Worm (Caenorhabditis elegans) whole organism, mixed stage, embryonic: ENCODE measurements around the gene C17B7.14.

ENCODE experiments used
- M03D4.4 ChIP-seq: sonication (generic microtip); optimal IDR thresholded peaks from 2 replicates; lab custom pipeline; 2017; ENCODE audit warnings: mild to moderate bottlenecking, missing genetic modification characterization, missing compliant biosample characterization
- blmp-1 ChIP-seq: fragments of 150-350 bp; optimal IDR thresholded peaks from 2 replicates; lab custom pipeline; 2014; ENCODE audit warnings: missing biosample characterization, missing genetic modification characterization
- ceh-39 ChIP-seq: fragments of 150-350 bp; optimal IDR thresholded peaks from 2 replicates; lab custom pipeline; 2014; ENCODE audit warnings: missing biosample characterization, missing genetic modification characterization
- ceh-43 ChIP-seq: fragments of 200-800 bp; sonication (Bioruptor generic); optimal IDR thresholded peaks from 2 replicates; lab custom pipeline; 2018; ENCODE audit warnings: mild to moderate bottlenecking, missing genetic modification characterization, moderate library complexity, missing compliant biosample characterization
- ceh-83 ChIP-seq: fragments of 200-800 bp; sonication (Bioruptor generic); optimal IDR thresholded peaks from 2 replicates; lab custom pipeline; 2018; ENCODE audit warnings: mild to moderate bottlenecking, missing genetic modification characterization, missing compliant biosample characterization
- ces-1 ChIP-seq: fragments of 150-350 bp; optimal IDR thresholded peaks from 2 replicates; lab custom pipeline; 2014; ENCODE audit warnings: missing biosample characterization, missing genetic modification reagents, missing genetic modification characterization
- cnd-1 ChIP-seq: fragments of 200-800 bp; sonication (Bioruptor generic); optimal IDR thresholded peaks from 2 replicates; lab custom pipeline; 2018; ENCODE audit warnings: mild to moderate bottlenecking, missing genetic modification characterization, missing compliant biosample characterization
- drap-1 ChIP-seq: fragments of 200-800 bp; sonication (Bioruptor generic); optimal IDR thresholded peaks from 3 replicates; lab custom pipeline; 2018; ENCODE audit warnings: mild to moderate bottlenecking, missing genetic modification characterization, missing compliant biosample characterization
- elt-3 ChIP-seq: fragments of 150-350 bp; optimal IDR thresholded peaks from 2 replicates; lab custom pipeline; 2014; ENCODE audit warnings: missing biosample characterization, missing genetic modification characterization
- flh-1 ChIP-seq: fragments of 200-800 bp; sonication (Bioruptor generic); optimal IDR thresholded peaks from 2 replicates; lab custom pipeline; 2018; ENCODE audit warnings: mild to moderate bottlenecking, missing genetic modification characterization, moderate library complexity, missing compliant biosample characterization
- ham-2 ChIP-seq: fragments of 200-800 bp; sonication (Bioruptor generic); optimal IDR thresholded peaks from 2 replicates; lab custom pipeline; 2018; ENCODE audit warnings: mild to moderate bottlenecking, missing genetic modification characterization, missing compliant biosample characterization
- hlh-1 ChIP-seq: fragments of 150-350 bp; optimal IDR thresholded peaks from 2 replicates; lab custom pipeline; 2014; ENCODE audit warnings: missing biosample characterization, missing genetic modification reagents, missing genetic modification characterization
- lin-13 ChIP-seq: fragments of 150-350 bp; optimal IDR thresholded peaks from 2 replicates; lab custom pipeline; 2014; ENCODE audit warnings: missing biosample characterization, missing genetic modification characterization
- lsy-2 ChIP-seq: fragments of 150-350 bp; optimal IDR thresholded peaks from 2 replicates; lab custom pipeline; 2014; ENCODE audit warnings: missing biosample characterization, missing genetic modification characterization
- mab-5 ChIP-seq: fragments of 150-350 bp; optimal IDR thresholded peaks from 2 replicates; lab custom pipeline; 2014; ENCODE audit warnings: missing biosample characterization, missing genetic modification characterization
- mep-1 ChIP-seq: fragments of 150-350 bp; optimal IDR thresholded peaks from 2 replicates; lab custom pipeline; 2017; ENCODE audit warnings: missing biosample characterization, missing genetic modification reagents, missing genetic modification characterization, inconsistent platforms
- mls-2 ChIP-seq: sonication (generic microtip); optimal IDR thresholded peaks from 2 replicates; lab custom pipeline; 2016; ENCODE audit warnings: mild to moderate bottlenecking, missing genetic modification characterization, moderate library complexity, missing compliant biosample characterization
- nhr-12 ChIP-seq: fragments of 150-350 bp; optimal IDR thresholded peaks from 2 replicates; lab custom pipeline; 2014; ENCODE audit warnings: missing biosample characterization, missing genetic modification characterization
- nhr-2 ChIP-seq: fragments of 150-350 bp; optimal IDR thresholded peaks from 2 replicates; lab custom pipeline; 2014; ENCODE audit warnings: missing biosample characterization, missing genetic modification characterization
- nhr-237 ChIP-seq: fragments of 150-350 bp; optimal IDR thresholded peaks from 2 replicates; lab custom pipeline; 2014; ENCODE audit warnings: missing biosample characterization, missing genetic modification characterization
- nhr-28 ChIP-seq: fragments of 150-350 bp; optimal IDR thresholded peaks from 2 replicates; lab custom pipeline; 2014; ENCODE audit warnings: missing biosample characterization, missing genetic modification characterization
- nhr-76 ChIP-seq: sonication (generic microtip); optimal IDR thresholded peaks from 2 replicates; lab custom pipeline; 2017; ENCODE audit warnings: missing biosample characterization, missing genetic modification characterization
- pha-4 ChIP-seq: fragments of 150-350 bp; optimal IDR thresholded peaks from 2 replicates; lab custom pipeline; 2018; ENCODE audit warnings: missing biosample characterization, missing genetic modification reagents, missing genetic modification characterization
- sem-2 ChIP-seq: fragments of 200-800 bp; sonication (Bioruptor generic); optimal IDR thresholded peaks from 2 replicates; lab custom pipeline; 2018; ENCODE audit warnings: mild to moderate bottlenecking, missing genetic modification characterization, missing compliant biosample characterization
- snpc-4 ChIP-seq: fragments of 150-350 bp; optimal IDR thresholded peaks from 2 replicates; lab custom pipeline; 2014; ENCODE audit warnings: missing biosample characterization, missing genetic modification characterization
- sptf-1 ChIP-seq: sonication (generic microtip); optimal IDR thresholded peaks from 2 replicates; lab custom pipeline; 2017; ENCODE audit warnings: mild to moderate bottlenecking, missing genetic modification characterization, moderate library complexity, missing compliant biosample characterization
- tbx-8 ChIP-seq: fragments of 200-800 bp; sonication (Bioruptor generic); optimal IDR thresholded peaks from 2 replicates; lab custom pipeline; 2018; ENCODE audit warnings: mild to moderate bottlenecking, missing genetic modification characterization, moderate library complexity, missing compliant biosample characterization
- unc-120 ChIP-seq: sonication (generic microtip); optimal IDR thresholded peaks from 2 replicates; lab custom pipeline; 2017; ENCODE audit warnings: missing genetic modification characterization, missing compliant biosample characterization; ENCODE audit not compliant: poor library complexity, severe bottlenecking
- unc-39 ChIP-seq: fragments of 150-350 bp; optimal IDR thresholded peaks from 2 replicates; lab custom pipeline; 2014; ENCODE audit warnings: missing biosample characterization, missing genetic modification characterization
- unc-62 ChIP-seq: fragments of 150-350 bp; optimal IDR thresholded peaks from 2 replicates; lab custom pipeline; 2014; ENCODE audit warnings: missing biosample characterization, missing genetic modification reagents, missing genetic modification characterization
- zip-8 ChIP-seq: fragments of 150-350 bp; optimal IDR thresholded peaks from 2 replicates; lab custom pipeline; 2014; ENCODE audit warnings: missing biosample characterization, missing genetic modification characterization
- ztf-11 ChIP-seq: fragments of 150-350 bp; optimal IDR thresholded peaks from 2 replicates; lab custom pipeline; 2014; ENCODE audit warnings: missing biosample characterization, missing genetic modification characterization

Gene C17B7.14

ce11 chrV:3287330-3287729, 33.0 kb downstream of the C17B7.14 start, which contains the start of gene F35F10.7:
Gene F35F10.7, minus strand, starts transcription at chrV:3287430.
- TF ChIP-seq drap-1, result no peak
- no peak for TF ChIP-seq M03D4.4 (tag; lab: Kevin White, UChicago)
- no peak for TF ChIP-seq ceh-43 (GFP tag; lab: Kevin White, UChicago)
- no peak for TF ChIP-seq ham-2 (GFP tag; lab: Kevin White, UChicago)
- no peak for TF ChIP-seq elt-3 (tag; lab: Kevin White, UChicago)
- no peak for TF ChIP-seq ceh-83 (GFP tag; lab: Kevin White, UChicago)
- no peak for TF ChIP-seq sem-2 (GFP tag; lab: Kevin White, UChicago)
- TF ChIP-seq nhr-237 (tag; lab: Kevin White, UChicago), result no peak
- TF ChIP-seq sptf-1, result no peak
- no peak for TF ChIP-seq snpc-4 (tag; lab: Kevin White, UChicago)
- no peak for TF ChIP-seq mep-1 (tag; lab: Kevin White, UChicago)
- TF ChIP-seq unc-62 (GFP tag; lab: Kevin White, UChicago), result no peak
- no peak for TF ChIP-seq pha-4
- no peak for TF ChIP-seq lsy-2
- TF ChIP-seq lin-13 (tag; lab: Kevin White, UChicago), result no peak
- no peak for TF ChIP-seq tbx-8 (GFP tag; lab: Kevin White, UChicago)
- TF ChIP-seq cnd-1 (tag; lab: Kevin White, UChicago), result no peak
- no peak for TF ChIP-seq nhr-28 (tag; lab: Kevin White, UChicago)
- no peak for TF ChIP-seq mls-2 (tag; lab: Kevin White, UChicago)
- no peak for TF ChIP-seq ceh-39 (tag; lab: Kevin White, UChicago)

DNA sequence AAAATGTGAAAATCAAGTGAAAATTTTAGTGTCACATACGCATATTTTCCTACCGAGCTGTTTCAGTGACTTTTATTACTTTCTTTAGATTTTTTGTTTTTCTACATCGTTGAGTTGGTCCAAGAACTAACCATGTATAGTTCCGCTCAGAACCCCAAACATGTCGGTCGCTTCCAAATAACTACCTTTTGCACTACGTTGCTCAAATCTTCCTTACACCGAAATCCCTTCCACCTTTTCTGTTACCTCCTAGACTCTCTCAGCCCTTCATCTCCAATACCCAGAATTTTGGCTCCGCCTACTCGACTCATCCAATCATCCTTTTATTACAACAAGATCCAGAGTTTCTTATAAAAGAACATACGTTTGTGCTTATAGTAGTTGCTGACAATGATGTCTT, 35.7 kb downstream of the C17B7.14 start, which contains the start of gene F35F10.5:
Gene F35F10.5, plus strand, starts transcription at position 301 of the 400 bp plus-strand sequence.
- TF ChIP-seq lin-13 (tag; lab: Kevin White, UChicago) (no peak), nhr-12 (tag; lab: Kevin White, UChicago) (no peak), ham-2 (GFP tag; lab: Kevin White, UChicago) (no peak)

ce11 chrV:3282957-3283356, 37.4 kb downstream of the C17B7.14 start, which contains the start of gene str-64:
Gene str-64, plus strand, starts transcription at chrV:3283257.
- no peak for TF ChIP-seq lsy-2
- TF ChIP-seq sptf-1, result no peak
- TF ChIP-seq mls-2 (tag; lab: Kevin White, UChicago), result no peak
- no peak for TF ChIP-seq zip-8 (tag; lab: Kevin White, UChicago)
- no peak for TF ChIP-seq elt-3 (tag; lab: Kevin White, UChicago)
- no peak for TF ChIP-seq nhr-28 (tag; lab: Kevin White, UChicago)
- no peak for TF ChIP-seq unc-120 (tag; lab: Kevin White, UChicago)
- TF ChIP-seq unc-39 (tag; lab: Kevin White, UChicago), result no peak
- no peak for TF ChIP-seq hlh-1 (tag; lab: Kevin White, UChicago)

DNA sequence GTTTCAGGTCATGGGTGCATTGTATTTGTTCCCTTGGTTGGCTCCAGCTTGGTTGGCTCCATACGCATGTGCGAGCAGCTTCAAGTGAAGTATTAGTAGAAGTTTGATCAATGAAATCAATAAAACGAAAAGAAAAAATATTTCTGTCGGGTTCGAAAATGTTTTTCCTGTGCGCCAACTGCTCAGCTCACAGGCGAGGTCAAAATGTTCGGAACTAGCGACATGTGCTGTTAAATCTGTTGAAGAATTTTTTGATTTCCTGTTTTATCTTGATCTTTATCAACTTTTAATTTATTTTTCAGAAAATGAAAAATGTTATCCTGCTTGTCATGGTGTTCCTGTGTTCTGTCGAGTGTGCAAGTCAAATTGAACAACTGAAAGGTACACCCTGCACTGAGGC, 38.8 kb downstream of the C17B7.14 start, which contains the start of gene T28A11.25:
Gene T28A11.25, plus strand, starts transcription at position 301 of the 400 bp plus-strand sequence.
- TF ChIP-seq ceh-39 (tag; lab: Kevin White, UChicago), result no peak
- TF ChIP-seq ceh-43 (GFP tag; lab: Kevin White, UChicago), result no peak
- TF ChIP-seq nhr-12 (tag; lab: Kevin White, UChicago), result no peak
- no peak for TF ChIP-seq nhr-2
- no peak for TF ChIP-seq blmp-1 (tag; lab: Kevin White, UChicago)
- TF ChIP-seq flh-1 (GFP tag; lab: Kevin White, UChicago), result no peak
- TF ChIP-seq elt-3 (tag; lab: Kevin White, UChicago), result no peak
- TF ChIP-seq ztf-11, result no peak
- no peak for TF ChIP-seq ham-2 (GFP tag; lab: Kevin White, UChicago)
- no peak for TF ChIP-seq unc-120 (tag; lab: Kevin White, UChicago)
- no peak for TF ChIP-seq hlh-1 (tag; lab: Kevin White, UChicago)
- no peak for TF ChIP-seq ces-1
- TF ChIP-seq sem-2 (GFP tag; lab: Kevin White, UChicago), result no peak
- no peak for TF ChIP-seq mab-5 (tag; lab: Kevin White, UChicago)
- no peak for TF ChIP-seq M03D4.4 (tag; lab: Kevin White, UChicago)
- no peak for TF ChIP-seq drap-1
- TF ChIP-seq nhr-237 (tag; lab: Kevin White, UChicago), result no peak
- no peak for TF ChIP-seq nhr-28 (tag; lab: Kevin White, UChicago)
- no peak for TF ChIP-seq nhr-76 (tag; lab: Kevin White, UChicago)
- no peak for TF ChIP-seq tbx-8 (GFP tag; lab: Kevin White, UChicago)
